Fruit fly (Drosophila melanogaster) S2 (cell line): Measurements from ENCODE around the gene CG12691.

Experiments used
- CG8478 ChIP-seq: fragments of >200 bp; optimal IDR thresholded peaks from 2 replicates; lab custom pipeline; 2018
- CTCF ChIP-seq, 2 experiments: fragments of >200 bp; optimal IDR thresholded peaks; 2 replicates each; lab custom pipeline; 2018

DNA sequence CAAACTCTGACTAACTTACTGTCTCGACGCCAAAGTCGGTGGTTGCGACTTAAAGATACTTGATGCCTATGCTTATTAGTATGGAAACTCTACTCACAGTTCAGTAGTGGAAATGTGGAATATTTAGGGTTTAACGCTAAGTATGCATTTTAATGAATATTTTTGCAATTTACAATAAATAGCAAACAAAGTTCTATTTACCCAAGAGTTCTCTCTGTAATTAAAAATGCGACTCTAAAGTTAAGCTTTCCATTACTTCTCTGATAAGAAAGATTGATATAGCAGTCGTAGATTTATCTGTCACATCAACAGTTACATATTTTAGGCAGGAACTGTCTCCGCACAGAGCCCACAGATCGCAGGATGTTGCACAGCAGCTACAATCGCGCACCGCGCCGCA, at the start of gene CG12691:
- TF ChIP-seq CTCF (optimal IDR thresholded peaks at IDR 0.05; lab: Kevin White, UChicago) (no peak), CG8478 (lab: Kevin White, UChicago) (no peak)
